Worm (Caenorhabditis elegans) whole organism, late embryonic: ENCODE measurements around the gene F01D4.5.

Experiments
- F13H6.1 ChIP-seq: sonication (generic microtip); optimal IDR thresholded peaks from 2 replicates; lab custom pipeline; 2016; ENCODE audit warnings: missing genetic modification characterization, missing compliant biosample characterization
- Y22D7AL.16 ChIP-seq: sonication (generic microtip); optimal IDR thresholded peaks from 2 replicates; lab custom pipeline; 2016; ENCODE audit warnings: missing genetic modification characterization, missing compliant biosample characterization
- ahr-1 ChIP-seq: sonication (generic microtip); optimal IDR thresholded peaks from 2 replicates; lab custom pipeline; 2016; ENCODE audit warnings: missing genetic modification characterization, missing compliant biosample characterization
- ceh-14 ChIP-seq: sonication (generic microtip); optimal IDR thresholded peaks from 2 replicates; lab custom pipeline; 2016; ENCODE audit warnings: missing genotype, missing genetic modification characterization, missing compliant biosample characterization
- ceh-18 ChIP-seq: sonication (generic microtip); optimal IDR thresholded peaks from 2 replicates; lab custom pipeline; 2016; ENCODE audit warnings: missing genetic modification characterization, missing compliant biosample characterization
- ceh-2 ChIP-seq: sonication (generic microtip); optimal IDR thresholded peaks from 2 replicates; lab custom pipeline; 2016; ENCODE audit warnings: missing genotype, missing genetic modification characterization, missing compliant biosample characterization
- ceh-31 ChIP-seq: sonication (generic microtip); optimal IDR thresholded peaks from 2 replicates; lab custom pipeline; 2016; ENCODE audit warnings: missing genetic modification characterization, missing compliant biosample characterization
- ceh-45 ChIP-seq: fragments of 200-800 bp; sonication (Bioruptor generic); IDR thresholded peaks from 2 replicates; pipeline ENCODE4 v1.3.6; 2022; ENCODE audit warnings: missing genetic modification reagents, missing genetic modification characterization, missing compliant biosample characterization
- ceh-48 ChIP-seq: sonication (generic microtip); optimal IDR thresholded peaks from 2 replicates; lab custom pipeline; 2016; ENCODE audit warnings: missing genetic modification characterization, inconsistent platforms, missing compliant biosample characterization
- ceh-9 ChIP-seq: sonication (generic microtip); optimal IDR thresholded peaks from 2 replicates; lab custom pipeline; 2016; ENCODE audit warnings: mild to moderate bottlenecking, missing genetic modification characterization, inconsistent platforms, missing compliant biosample characterization
- che-1 ChIP-seq: sonication (generic microtip); optimal IDR thresholded peaks from 2 replicates; lab custom pipeline; 2016; ENCODE audit warnings: mild to moderate bottlenecking, missing genetic modification characterization, missing compliant biosample characterization
- dve-1 ChIP-seq: sonication (generic microtip); optimal IDR thresholded peaks from 2 replicates; lab custom pipeline; 2017; ENCODE audit warnings: antibody characterized with exemption, mild to moderate bottlenecking, missing genetic modification characterization, missing compliant biosample characterization
- ets-4 ChIP-seq: sonication (generic microtip); optimal IDR thresholded peaks from 2 replicates; lab custom pipeline; 2016; ENCODE audit warnings: missing genetic modification characterization, missing compliant biosample characterization
- fax-1 ChIP-seq: sonication (generic microtip); optimal IDR thresholded peaks from 2 replicates; lab custom pipeline; 2016; ENCODE audit warnings: missing genotype, missing genetic modification characterization, missing compliant biosample characterization
- gmeb-2 ChIP-seq: sonication (generic microtip); optimal IDR thresholded peaks from 2 replicates; lab custom pipeline; 2016; ENCODE audit warnings: missing genetic modification characterization, inconsistent platforms, missing compliant biosample characterization
- hlh-13 ChIP-seq: fragments of 200-800 bp; sonication (Bioruptor generic); optimal IDR thresholded peaks from 2 replicates; lab custom pipeline; 2018; ENCODE audit warnings: mild to moderate bottlenecking, missing genetic modification characterization, missing compliant biosample characterization
- hlh-8 ChIP-seq: sonication (generic microtip); optimal IDR thresholded peaks from 2 replicates; lab custom pipeline; 2016; ENCODE audit warnings: missing genotype, missing genetic modification characterization, missing compliant biosample characterization
- lin-11 ChIP-seq: fragments of 200-800 bp; sonication (Bioruptor generic); optimal IDR thresholded peaks from 2 replicates; lab custom pipeline; 2018; ENCODE audit warnings: mild to moderate bottlenecking, missing genetic modification characterization, missing compliant biosample characterization
- madf-2 ChIP-seq: sonication (generic microtip); optimal IDR thresholded peaks from 2 replicates; lab custom pipeline; 2017; ENCODE audit warnings: missing genetic modification characterization, missing compliant biosample characterization
- nfya-1 ChIP-seq: sonication (generic microtip); optimal IDR thresholded peaks from 2 replicates; lab custom pipeline; 2017; ENCODE audit warnings: missing genetic modification characterization, mild to moderate bottlenecking, missing compliant biosample characterization, antibody characterized with exemption, moderate library complexity
- nhr-232 ChIP-seq: sonication (generic microtip); optimal IDR thresholded peaks from 2 replicates; lab custom pipeline; 2016; ENCODE audit warnings: missing genetic modification characterization, missing compliant biosample characterization
- odd-2 ChIP-seq: sonication (generic microtip); optimal IDR thresholded peaks from 2 replicates; lab custom pipeline; 2017; ENCODE audit warnings: antibody characterized with exemption, mild to moderate bottlenecking, missing genetic modification characterization, missing compliant biosample characterization
- pat-9 ChIP-seq: fragments of 200-800 bp; sonication (Bioruptor generic); optimal IDR thresholded peaks from 2 replicates; lab custom pipeline; 2018; ENCODE audit warnings: mild to moderate bottlenecking, missing genetic modification characterization, moderate library complexity, missing compliant biosample characterization
- pax-1 ChIP-seq: fragments of 150-350 bp; optimal IDR thresholded peaks from 2 replicates; lab custom pipeline; 2014; ENCODE audit warnings: missing biosample characterization, missing genetic modification characterization
- pha-2 ChIP-seq: sonication (generic microtip); optimal IDR thresholded peaks from 2 replicates; lab custom pipeline; 2017; ENCODE audit warnings: mild to moderate bottlenecking, missing genetic modification characterization, missing compliant biosample characterization
- pha-4 ChIP-seq: fragments of 150-350 bp; optimal IDR thresholded peaks from 2 replicates; lab custom pipeline; 2018; ENCODE audit warnings: missing biosample characterization, missing genetic modification reagents, missing genetic modification characterization
- pqm-1 ChIP-seq: sonication (generic microtip); optimal IDR thresholded peaks from 2 replicates; lab custom pipeline; 2016; ENCODE audit warnings: missing genetic modification characterization, missing compliant biosample characterization
- sox-2 ChIP-seq: fragments of 200-800 bp; sonication (Bioruptor generic); IDR thresholded peaks from 2 replicates; pipeline ENCODE4 v1.3.6; 2022; ENCODE audit warnings: missing genetic modification reagents, missing genetic modification characterization, missing compliant biosample characterization
- tbx-7 ChIP-seq: sonication (generic microtip); optimal IDR thresholded peaks from 2 replicates; lab custom pipeline; 2016; ENCODE audit warnings: missing genotype, missing genetic modification characterization, missing compliant biosample characterization
- ttx-3 ChIP-seq: sonication (generic microtip); optimal IDR thresholded peaks from 2 replicates; lab custom pipeline; 2016; ENCODE audit warnings: missing genetic modification reagents, missing genetic modification characterization, missing compliant biosample characterization
- unc-3 ChIP-seq, 2 experiments: fragments of 200-800 bp in 1 of 2; sonication (Bioruptor generic) in 1 of 2; sonication (generic microtip) in 1 of 2; conservative IDR thresholded peaks in 1 of 2; optimal IDR thresholded peaks in 1 of 2; 2 replicates each; pipeline versions ENCODE4 v1.3.6 to Lab custom; 2016 to 2022; ENCODE audit warnings: missing compliant biosample characterization in 2 of 2, missing genetic modification characterization in 2 of 2, missing genetic modification reagents in 1 of 2
- unc-55 ChIP-seq: sonication (generic microtip); optimal IDR thresholded peaks from 2 replicates; lab custom pipeline; 2017; ENCODE audit warnings: missing biosample characterization, missing genetic modification reagents, missing genetic modification characterization

F01D4.5 gene

DNA sequence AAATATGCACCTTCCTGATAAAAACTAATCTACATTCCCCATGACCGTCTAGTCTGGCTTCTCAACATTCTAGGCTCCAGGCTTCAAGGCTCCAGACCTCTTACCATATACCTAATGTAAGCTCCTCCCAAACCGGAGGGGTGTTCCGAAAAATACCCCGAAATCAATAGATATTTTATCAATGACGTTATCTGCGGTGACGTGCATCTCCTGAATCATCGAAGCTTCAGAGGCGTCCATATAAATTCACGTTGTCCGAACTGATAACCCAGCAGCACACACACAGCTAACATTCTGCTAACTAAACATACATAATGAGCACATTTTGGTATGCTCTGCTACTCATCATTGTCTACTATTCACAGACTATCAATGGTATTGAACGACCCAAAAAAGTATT, 14.0 kb downstream of the F01D4.5 start, which contains the start of gene ugt-44:
Gene ugt-44, plus strand, starts transcription at position 248 of the 400 bp plus-strand sequence.
- no peak for TF ChIP-seq pha-4 (tag; lab: Kevin White, UChicago)

DNA sequence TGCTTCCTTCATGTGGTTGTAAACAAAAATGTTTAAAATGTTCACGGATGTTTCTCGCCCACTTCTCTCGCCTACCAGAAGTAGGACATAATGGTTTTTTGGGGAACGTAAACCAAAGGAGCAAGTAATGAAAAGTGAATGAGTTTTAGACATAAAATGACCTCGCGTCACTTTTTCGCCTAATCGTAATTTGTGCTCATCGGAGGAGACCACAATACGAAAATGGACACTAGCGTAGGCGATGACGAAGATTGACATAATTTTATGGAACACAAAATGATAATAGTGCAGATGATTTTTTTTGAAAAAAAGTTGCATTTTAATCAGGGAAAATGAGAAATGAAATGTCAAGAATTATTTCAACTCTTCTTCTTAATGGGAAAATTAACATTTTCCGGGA, 14.8 kb downstream of the F01D4.5 start:
- TF ChIP-seq odd-2 (tag; lab: Kevin White, UChicago) (no peak), nfya-1 (tag; lab: Kevin White, UChicago) (no peak), ceh-9 (tag; lab: Kevin White, UChicago) (no peak), pax-1 (tag; lab: Kevin White, UChicago) (no peak), ceh-48 (tag; lab: Kevin White, UChicago) (no peak), lin-11 (no peak), ets-4 (tag; lab: Kevin White, UChicago) (no peak), ceh-18 (tag; lab: Kevin White, UChicago) (no peak), che-1 (tag; lab: Kevin White, UChicago) (no peak), unc-3 (GFP tag; conservative IDR thresholded peaks at IDR 0.05; lab: Robert Waterston, UW) (no peak), unc-3 (tag; optimal IDR thresholded peaks at IDR 0.05; lab: Kevin White, UChicago) (no peak), nhr-232 (tag; lab: Kevin White, UChicago) (no peak)

DNA sequence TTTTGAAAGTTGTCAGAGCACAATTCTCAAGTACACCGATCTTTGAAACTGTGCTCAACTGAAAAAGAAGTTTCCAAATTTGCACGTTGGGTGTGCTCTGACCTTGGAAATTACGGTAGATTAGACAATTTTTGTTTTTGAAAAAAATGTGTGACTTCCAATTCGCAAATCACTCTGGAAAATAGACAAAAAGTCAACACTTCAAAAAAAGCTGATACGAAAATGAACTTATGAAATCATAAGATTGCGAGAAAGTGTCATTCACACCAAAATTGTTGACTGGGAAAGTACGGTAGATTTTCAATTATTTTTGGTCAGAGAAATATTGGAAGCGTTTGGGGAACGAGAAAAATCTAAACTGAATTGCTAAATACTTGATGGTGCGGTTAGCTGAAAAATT, 16.1 kb downstream of the F01D4.5 start:
- TF ChIP-seq F13H6.1 (tag; lab: Kevin White, UChicago) = no peak

DNA sequence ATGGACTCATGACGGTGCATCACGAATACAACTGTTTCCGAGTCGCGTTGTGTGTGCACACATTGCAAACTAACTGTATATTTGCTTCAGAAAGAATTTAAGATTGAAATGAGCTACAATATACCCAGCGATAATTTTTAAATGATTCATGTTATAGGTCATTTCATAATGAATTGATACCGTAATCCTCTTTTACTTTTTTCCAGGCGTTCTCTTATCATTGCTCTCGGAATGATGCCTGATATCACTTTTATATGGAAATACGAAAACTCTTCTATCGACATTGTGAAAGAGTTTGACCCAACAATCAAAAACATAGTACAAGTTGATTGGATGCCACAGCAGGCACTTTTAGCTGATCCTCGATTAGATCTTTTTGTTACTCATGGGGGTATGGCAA, 17.1 kb downstream of the F01D4.5 start:
- no peak for TF ChIP-seq ceh-31 (tag; lab: Kevin White, UChicago)
- no peak for TF ChIP-seq ceh-48 (tag; lab: Kevin White, UChicago)
- TF ChIP-seq ttx-3 (tag; lab: Kevin White, UChicago) = no peak
- no peak for TF ChIP-seq gmeb-2 (tag; lab: Kevin White, UChicago)
- no peak for TF ChIP-seq F13H6.1 (tag; lab: Kevin White, UChicago)
- no peak for TF ChIP-seq pat-9

DNA sequence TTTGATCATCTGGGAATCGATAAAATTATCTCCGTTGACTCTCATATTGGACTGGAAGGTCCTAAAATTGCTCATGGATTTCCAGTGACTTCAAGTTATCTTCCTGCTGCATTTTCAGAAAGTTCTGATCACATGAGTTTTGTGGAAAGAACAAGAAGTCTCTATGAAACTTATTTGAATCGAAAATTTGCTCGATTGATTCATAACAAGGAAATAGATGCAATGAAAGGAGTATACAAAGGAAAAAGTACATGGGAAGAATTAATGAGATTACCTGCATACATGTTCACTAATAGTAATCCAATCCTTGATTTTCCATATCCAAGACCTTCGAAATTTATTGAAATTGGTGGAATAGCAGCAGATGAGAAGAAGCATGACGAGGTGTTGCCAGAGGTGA, 17.7 kb downstream of the F01D4.5 start:
- TF ChIP-seq hlh-13 = no peak
- no peak for TF ChIP-seq ceh-2 (tag; lab: Kevin White, UChicago)
- no peak for TF ChIP-seq ceh-45 (GFP tag; lab: Robert Waterston, UW)
- TF ChIP-seq ahr-1 (tag; lab: Kevin White, UChicago) = no peak
- TF ChIP-seq ceh-48 (tag; lab: Kevin White, UChicago) = no peak
- TF ChIP-seq dve-1 (tag; lab: Kevin White, UChicago) = no peak
- TF ChIP-seq ceh-18 (tag; lab: Kevin White, UChicago) = no peak
- TF ChIP-seq unc-55 (GFP tag; lab: Kevin White, UChicago) = no peak
- TF ChIP-seq ceh-14 (tag; lab: Kevin White, UChicago) = no peak
- no peak for TF ChIP-seq pat-9
- no peak for TF ChIP-seq hlh-8
- no peak for TF ChIP-seq nfya-1 (tag; lab: Kevin White, UChicago)
- TF ChIP-seq sox-2 = no peak
- no peak for TF ChIP-seq pha-2 (tag; lab: Kevin White, UChicago)
- no peak for TF ChIP-seq pqm-1
- TF ChIP-seq madf-2 (tag; lab: Kevin White, UChicago) = no peak
- TF ChIP-seq lin-11 = no peak
- TF ChIP-seq fax-1 (tag; lab: Kevin White, UChicago) = no peak
- TF ChIP-seq Y22D7AL.16 (tag; lab: Kevin White, UChicago) = no peak
- no peak for TF ChIP-seq tbx-7 (tag; lab: Kevin White, UChicago)
